Worm (Caenorhabditis elegans) whole organism, young adult: Measurements from ENCODE around the gene tbc-6.

ENCODE experiments used
- B0261.1 ChIP-seq: sonication (generic microtip); optimal IDR thresholded peaks from 2 replicates; lab custom pipeline; 2016; ENCODE audit warnings: mild to moderate bottlenecking, missing genetic modification characterization, moderate library complexity, missing compliant biosample characterization
- C06A6.2 ChIP-seq: fragments of 200-800 bp; sonication (Bioruptor generic); conservative IDR thresholded peaks from 2 replicates; pipeline ENCODE4 v1.3.6; 2022; ENCODE audit warnings: missing genetic modification characterization, missing compliant biosample characterization
- D2030.7 ChIP-seq: fragments of 200-800 bp; sonication (Bioruptor generic); IDR thresholded peaks from 2 replicates; pipeline ENCODE4 v1.3.6; 2022; ENCODE audit warnings: missing genetic modification reagents, missing genetic modification characterization, missing compliant biosample characterization
- F57A8.1 ChIP-seq: fragments of 200-800 bp; sonication (Bioruptor generic); optimal IDR thresholded peaks from 2 replicates; lab custom pipeline; 2018; ENCODE audit warnings: mild to moderate bottlenecking, missing genetic modification characterization, moderate library complexity, missing compliant biosample characterization
- F57C9.4 ChIP-seq: sonication (generic microtip); optimal IDR thresholded peaks from 2 replicates; lab custom pipeline; 2017; ENCODE audit warnings: mild to moderate bottlenecking, missing genetic modification characterization, missing compliant biosample characterization
- K12H6.12 ChIP-seq: fragments of 200-800 bp; sonication (Bioruptor generic); optimal IDR thresholded peaks from 2 replicates; lab custom pipeline; 2018; ENCODE audit warnings: mild to moderate bottlenecking, missing genetic modification characterization, missing compliant biosample characterization
- Y67H2A.10 ChIP-seq: fragments of 200-800 bp; sonication (Bioruptor generic); conservative IDR thresholded peaks from 2 replicates; pipeline ENCODE4 v1.3.6; 2022; ENCODE audit warnings: missing genetic modification reagents, missing genetic modification characterization, missing compliant biosample characterization
- atf-7 ChIP-seq: sonication (generic microtip); optimal IDR thresholded peaks from 2 replicates; lab custom pipeline; 2017; ENCODE audit warnings: mild to moderate bottlenecking, missing genetic modification characterization, missing compliant biosample characterization
- athp-1 ChIP-seq: sonication (generic microtip); optimal IDR thresholded peaks from 2 replicates; lab custom pipeline; 2017; ENCODE audit warnings: mild to moderate bottlenecking, missing genetic modification characterization, missing compliant biosample characterization
- attf-5 ChIP-seq: fragments of 200-800 bp; sonication (Bioruptor generic); optimal IDR thresholded peaks from 2 replicates; lab custom pipeline; 2018; ENCODE audit warnings: mild to moderate bottlenecking, missing genetic modification characterization, missing compliant biosample characterization
- cebp-1 ChIP-seq, 2 experiments: fragments of 200-800 bp in 1 of 2; sonication (Bioruptor generic) in 1 of 2; sonication (generic microtip) in 1 of 2; IDR thresholded peaks in 1 of 2; optimal IDR thresholded peaks in 1 of 2; 2 replicates each; pipeline versions ENCODE4 v1.3.6 to Lab custom; 2017 to 2022; ENCODE audit warnings: missing compliant biosample characterization in 2 of 2, missing genetic modification characterization in 2 of 2, mild to moderate bottlenecking in 1 of 2, missing genetic modification reagents in 1 of 2, moderate library complexity in 1 of 2
- ceh-79 ChIP-seq: sonication (generic microtip); optimal IDR thresholded peaks from 2 replicates; lab custom pipeline; 2017; ENCODE audit warnings: mild to moderate bottlenecking, missing genetic modification characterization, missing compliant biosample characterization
- chd-7 ChIP-seq: sonication (generic microtip); optimal IDR thresholded peaks from 2 replicates; lab custom pipeline; 2016; ENCODE audit warnings: mild to moderate bottlenecking, missing genetic modification characterization, moderate library complexity, missing compliant biosample characterization
- ets-4 ChIP-seq: fragments of 200-800 bp; sonication (Bioruptor generic); optimal IDR thresholded peaks from 2 replicates; lab custom pipeline; 2018; ENCODE audit warnings: mild to moderate bottlenecking, missing genetic modification characterization, missing compliant biosample characterization
- hrde-1 ChIP-seq: sonication (generic microtip); optimal IDR thresholded peaks from 2 replicates; lab custom pipeline; 2016; ENCODE audit warnings: missing genetic modification characterization, mild to moderate bottlenecking, missing compliant biosample characterization, moderate library complexity, missing genotype, missing genetic modification reagents, borderline replicate concordance
- let-607 ChIP-seq, 2 experiments: fragments of 200-800 bp in 1 of 2; sonication (Bioruptor generic) in 1 of 2; sonication (generic microtip) in 1 of 2; optimal IDR thresholded peaks; 2 replicates each; lab custom pipeline; 2016 to 2018; ENCODE audit warnings: mild to moderate bottlenecking in 2 of 2, missing compliant biosample characterization in 2 of 2, missing genetic modification characterization in 2 of 2, moderate library complexity in 2 of 2, missing genotype in 1 of 2
- lin-26 ChIP-seq: fragments of 200-800 bp; sonication (Bioruptor generic); IDR thresholded peaks from 2 replicates; pipeline ENCODE4 v1.3.6; 2022; ENCODE audit warnings: missing genetic modification reagents, missing genetic modification characterization, missing compliant biosample characterization
- lin-40 ChIP-seq: sonication (generic microtip); optimal IDR thresholded peaks from 2 replicates; lab custom pipeline; 2016; ENCODE audit warnings: missing genetic modification characterization, mild to moderate bottlenecking, missing compliant biosample characterization, missing genotype, missing genetic modification reagents
- lir-1 ChIP-seq: fragments of 200-800 bp; sonication (Bioruptor generic); conservative IDR thresholded peaks from 2 replicates; pipeline ENCODE4 v1.3.6; 2022; ENCODE audit warnings: missing genetic modification reagents, missing genetic modification characterization, missing compliant biosample characterization
- madf-10 ChIP-seq: sonication (generic microtip); optimal IDR thresholded peaks from 2 replicates; lab custom pipeline; 2016; ENCODE audit warnings: mild to moderate bottlenecking, missing genetic modification characterization, missing compliant biosample characterization
- nhr-120 ChIP-seq: fragments of 200-800 bp; sonication (Bioruptor generic); IDR thresholded peaks from 2 replicates; pipeline ENCODE4 v1.3.6; 2022; ENCODE audit warnings: missing genetic modification characterization, missing compliant biosample characterization
- nhr-27 ChIP-seq: fragments of 200-800 bp; sonication (Bioruptor generic); optimal IDR thresholded peaks from 2 replicates; lab custom pipeline; 2018; ENCODE audit warnings: mild to moderate bottlenecking, missing genetic modification characterization, moderate library complexity, missing compliant biosample characterization
- nhr-80 ChIP-seq: sonication (generic microtip); optimal IDR thresholded peaks from 2 replicates; lab custom pipeline; 2016; ENCODE audit warnings: missing genetic modification characterization, missing compliant biosample characterization
- snpc-3.4 ChIP-seq: sonication (generic microtip); optimal IDR thresholded peaks from 2 replicates; lab custom pipeline; 2017; ENCODE audit warnings: missing genetic modification characterization, mild to moderate bottlenecking, missing compliant biosample characterization, antibody characterized with exemption, moderate library complexity, missing genotype, missing genetic modification reagents
- somi-1 ChIP-seq: fragments of 200-800 bp; sonication (Bioruptor generic); optimal IDR thresholded peaks from 2 replicates; lab custom pipeline; 2018; ENCODE audit warnings: mild to moderate bottlenecking, missing genetic modification characterization, missing compliant biosample characterization
- ztf-22 ChIP-seq: fragments of 200-800 bp; sonication (Bioruptor generic); optimal IDR thresholded peaks from 2 replicates; lab custom pipeline; 2018; ENCODE audit warnings: mild to moderate bottlenecking, missing genetic modification characterization, moderate library complexity, missing compliant biosample characterization

The tbc-6 gene

DNA sequence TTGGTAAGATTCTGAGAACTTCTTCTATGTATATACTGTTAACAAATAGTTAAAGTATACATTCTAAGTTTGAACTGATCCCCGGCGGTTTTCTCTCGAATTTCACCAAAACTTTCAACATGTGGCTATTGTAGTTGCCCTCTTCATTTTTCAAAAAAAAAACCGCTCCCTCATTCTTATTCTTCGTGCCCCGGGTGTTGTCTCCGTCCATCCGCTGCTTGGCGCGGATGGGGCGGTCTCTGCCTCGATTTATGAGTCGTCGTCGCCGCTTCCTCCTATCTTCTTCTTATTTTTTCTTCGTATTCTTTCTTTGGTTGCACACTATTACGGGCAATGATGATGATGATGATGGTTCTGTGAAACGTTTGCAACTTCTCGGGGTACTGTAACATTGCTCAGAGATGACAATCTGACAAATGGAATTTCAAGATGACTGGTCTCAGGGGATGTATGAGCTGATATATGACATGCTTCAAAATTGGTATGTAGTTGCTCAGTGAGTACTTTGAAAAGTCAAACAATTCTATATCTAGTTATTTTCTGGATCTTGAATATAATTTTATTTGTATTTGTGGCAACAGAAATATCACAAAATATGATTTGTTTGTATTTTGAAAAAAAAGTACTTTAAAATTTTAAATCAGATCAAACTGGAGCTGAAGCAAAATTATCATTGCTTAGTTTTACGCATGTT lies 27.5 kb upstream of the tbc-6 start:
- no peak for TF ChIP-seq snpc-3.4 (tag; lab: Kevin White, UChicago)
- 0 out of 2 replicates have a peak, but pooled peaks have one; percentile 25 for TF ChIP-seq lin-26 (GFP tag; lab: Robert Waterston, UW)
- TF ChIP-seq, all 124 proteins: peak for 1

DNA sequence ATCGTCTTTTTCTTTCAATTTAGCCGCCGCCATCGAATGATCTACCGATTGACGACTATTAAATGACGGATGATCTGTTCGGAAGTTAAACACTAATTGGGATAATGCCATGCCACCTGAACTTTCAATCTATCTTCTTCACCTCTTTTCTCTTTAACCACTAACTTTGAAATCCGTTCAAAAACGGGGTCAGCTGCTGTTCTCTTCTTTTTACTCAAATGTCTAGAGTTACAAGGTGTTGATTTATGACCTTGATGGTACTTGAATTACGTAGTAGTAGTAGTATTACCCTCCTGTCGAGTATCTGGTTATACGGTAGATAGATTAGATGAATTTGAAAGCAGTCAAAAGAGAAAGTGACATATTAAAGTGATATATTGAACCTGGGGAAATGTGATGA lies 26.8 kb upstream of the tbc-6 start:
- TF ChIP-seq Y67H2A.10 (GFP tag; lab: Robert Waterston, UW) (no peak), D2030.7 (GFP tag; lab: Robert Waterston, UW) (no peak)

DNA sequence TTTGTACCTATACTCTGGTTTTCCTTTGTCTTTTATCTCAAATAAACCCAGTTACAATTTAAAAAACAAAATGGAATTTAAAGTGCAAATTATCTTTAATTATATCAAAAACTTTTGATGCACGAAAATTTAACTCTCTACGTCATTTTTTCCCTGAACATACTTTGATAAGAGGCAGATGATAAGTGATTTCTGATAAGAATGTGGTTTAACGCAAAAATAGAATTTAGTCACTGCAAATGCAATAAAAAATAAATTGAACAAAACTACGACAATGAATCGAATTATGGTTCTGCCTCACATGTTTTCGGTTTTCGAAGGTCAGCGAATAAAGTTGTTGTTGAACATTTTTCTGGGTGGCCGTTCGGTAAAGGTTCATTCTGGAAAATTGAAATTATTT lies 26.1 kb upstream of the tbc-6 start:
- TF ChIP-seq C06A6.2 (GFP tag; lab: Robert Waterston, UW) (no peak), athp-1 (tag; lab: Kevin White, UChicago) (no peak), K12H6.12 (tag; lab: Kevin White, UChicago) (no peak), B0261.1 (tag; lab: Kevin White, UChicago) (no peak), hrde-1 (no peak), nhr-27 (tag; lab: Kevin White, UChicago) (no peak), F57A8.1 (GFP tag; lab: Kevin White, UChicago) (no peak), F57C9.4 (tag; lab: Kevin White, UChicago) (no peak), ceh-79 (tag; lab: Kevin White, UChicago) (no peak), nhr-120 (GFP tag; lab: Robert Waterston, UW) (no peak)

DNA sequence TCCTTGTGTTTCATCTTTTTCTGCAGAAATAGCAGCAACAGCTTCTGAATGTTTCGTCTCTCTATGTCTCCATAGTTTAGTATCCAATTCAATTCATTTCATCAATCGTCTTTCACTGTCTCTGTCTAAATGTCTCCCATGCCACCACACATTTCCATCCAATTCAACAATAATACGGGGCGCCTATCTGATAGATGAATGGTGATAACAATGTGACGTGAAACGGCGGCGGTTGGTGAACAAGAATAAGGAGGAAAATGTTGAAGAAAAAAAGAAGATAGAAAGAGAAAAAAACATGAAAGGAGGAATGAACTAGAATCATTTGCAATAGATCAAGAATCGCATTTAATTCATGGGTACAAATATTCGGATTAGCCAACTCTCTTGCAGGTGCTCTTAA lies 25.6 kb upstream of the tbc-6 start:
- TF ChIP-seq chd-7 (peak; percentile 54), ets-4 (peak; percentile 16), nhr-80 (peak; percentile 77), ztf-22 (GFP tag; lab: Kevin White, UChicago) (peak; percentile 2), cebp-1 (GFP tag; IDR thresholded peaks at IDR 0.05; lab: Robert Waterston, UW) (no peak), cebp-1 (tag; optimal IDR thresholded peaks at IDR 0.05; lab: Kevin White, UChicago) (peak; percentile 45), let-607 (tag; optimal IDR thresholded peaks at IDR 0.05; lab: Kevin White, UChicago) (peak in 1 of 2 experiments; percentile 5), lir-1 (GFP tag; lab: Robert Waterston, UW) (no peak), D2030.7 (GFP tag; lab: Robert Waterston, UW) (no peak), atf-7 (tag; lab: Kevin White, UChicago) (peak; percentile 28), lin-40 (tag; lab: Kevin White, UChicago) (peak; percentile 38)
- TF ChIP-seq, all 124 proteins: peak for 8

DNA sequence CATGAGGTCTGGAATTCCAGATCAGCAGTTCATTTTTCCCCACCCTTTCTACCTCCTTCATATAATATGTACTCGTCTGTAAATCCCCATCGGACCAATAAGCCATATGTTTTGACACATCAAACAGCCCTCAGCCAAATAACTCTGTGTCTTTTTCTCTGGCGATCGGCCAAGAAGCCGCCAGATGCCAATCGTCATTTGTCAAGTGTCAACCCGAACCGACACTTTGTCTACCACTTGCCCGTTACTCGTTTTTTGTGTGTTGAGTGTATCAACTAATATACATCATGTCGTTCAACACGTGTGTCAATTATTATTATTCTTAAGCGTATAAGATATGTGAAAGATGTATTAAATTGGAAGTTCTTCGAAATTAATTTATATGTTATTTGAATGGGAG lies 24.7 kb upstream of the tbc-6 start:
- TF ChIP-seq K12H6.12 (tag; lab: Kevin White, UChicago) (peak; percentile 3), C06A6.2 (GFP tag; lab: Robert Waterston, UW) (no peak), nhr-80 (peak; percentile 3)

DNA sequence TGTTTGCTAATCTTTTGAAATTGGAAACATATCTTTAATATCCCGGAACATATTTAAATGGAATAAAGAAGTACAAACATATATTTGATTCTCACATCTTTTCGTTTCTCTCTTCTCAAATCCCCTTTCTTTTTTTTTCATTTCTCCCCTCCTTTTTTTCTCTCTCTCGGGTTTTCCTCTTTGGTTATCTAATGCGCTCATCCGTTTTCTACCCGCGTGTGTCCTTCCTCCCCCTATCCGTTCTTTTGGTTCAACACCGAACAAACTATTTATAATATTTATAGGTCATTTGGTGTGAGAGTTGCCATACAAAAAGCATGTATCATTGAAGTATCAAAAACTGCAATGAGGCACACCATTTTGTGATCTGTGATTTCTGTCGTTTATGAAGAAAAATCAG lies 24.0 kb upstream of the tbc-6 start:
- TF ChIP-seq lin-40 (tag; lab: Kevin White, UChicago) (peak; percentile 9), madf-10 (tag; lab: Kevin White, UChicago) (no peak), attf-5 (no peak), hrde-1 (no peak), somi-1 (GFP tag; lab: Kevin White, UChicago) (peak; percentile 35)
